Worm (Caenorhabditis elegans): Measurements from ENCODE around the gene W03H9.2.

DNA sequence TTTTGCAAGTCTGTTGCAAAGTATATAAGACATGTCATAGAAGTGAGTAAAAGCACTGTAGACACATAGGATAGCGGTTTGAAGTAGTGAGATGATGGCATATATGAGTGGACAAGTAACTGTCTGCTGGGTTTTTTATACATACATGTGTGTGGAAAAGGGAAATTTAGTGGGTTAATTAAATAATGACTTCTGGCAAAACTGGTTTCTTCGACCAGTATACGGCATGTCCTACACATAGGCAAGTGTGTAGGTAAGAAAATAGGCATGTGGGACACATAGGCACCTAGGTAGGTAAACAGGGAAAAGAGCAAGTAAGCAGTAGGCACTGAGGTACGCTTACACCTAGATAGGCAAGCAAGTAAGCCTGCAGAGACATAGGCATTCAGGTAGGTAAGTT lies 49.1 kb downstream of the W03H9.2 start, which contains the start of gene col-87:
- TF ChIP-seq nhr-76 (tag; optimal IDR thresholded peaks at IDR 0.05) (no peak), mep-1 (tag; optimal IDR thresholded peaks at IDR 0.05) (no peak), sptf-1 (tag; optimal IDR thresholded peaks at IDR 0.05) (no peak), ceh-43 (GFP tag; optimal IDR thresholded peaks at IDR 0.05) (no peak), nhr-12 (tag; optimal IDR thresholded peaks at IDR 0.05) (no peak), unc-39 (tag; optimal IDR thresholded peaks at IDR 0.05) (no peak), snpc-4 (tag; optimal IDR thresholded peaks at IDR 0.05) (no peak)
